Fruit fly (Drosophila melanogaster): ENCODE measurements around the gene GstD6.
A peak's percentile ranks its signal among the peaks of the same experiment; 100 is the strongest.

Gene GstD6

dm6 chr3R:12356044-12356443, 20.9 kb upstream of the GstD6 start, which contains the start of gene MBD-R2 (continued):
- TF ChIP-seq knrl (GFP tag; IDR thresholded peaks at IDR 0.05; ENCODE audit: partially characterized antibody) (peak; percentile 78), lola (GFP tag; optimal IDR thresholded peaks at IDR 0.05) (no peak), E2f2 (GFP tag; IDR thresholded peaks at IDR 0.05) (peak; percentile 71), CG10267 (tag; optimal IDR thresholded peaks at IDR 0.05) (peak; percentile 41), CG6272 (GFP tag; IDR thresholded peaks at IDR 0.05) (no peak), dmrt99B (tag; optimal IDR thresholded peaks at IDR 0.05) (no peak), inv (GFP tag; IDR thresholded peaks at IDR 0.05; ENCODE audit: partially characterized antibody) (peak; percentile 62; the same call in 1 of the 2 replicates), repo (GFP tag; optimal IDR thresholded peaks at IDR 0.05) (no peak), hb (GFP tag; IDR thresholded peaks at IDR 0.05; ENCODE audit: partially characterized antibody) (no peak; the same call in 2 of the 3 replicates), CG3838 (GFP tag; optimal IDR thresholded peaks at IDR 0.05) (no peak), CG6813 (GFP tag; optimal IDR thresholded peaks at IDR 0.05) (no peak), br (optimal IDR thresholded peaks at IDR 0.05) (no peak), CG7963 (GFP tag; IDR thresholded peaks at IDR 0.05; ENCODE audit: partially characterized antibody) (no peak), NFAT (GFP tag; IDR thresholded peaks at IDR 0.05) (no peak), dan (GFP tag; IDR thresholded peaks at IDR 0.05) (no peak), Nf-YA (GFP tag; IDR thresholded peaks at IDR 0.05) (no peak), peb (GFP tag; IDR thresholded peaks at IDR 0.05) (no peak), CG17359 (tag; optimal IDR thresholded peaks at IDR 0.05) (no peak), chn (GFP tag; optimal IDR thresholded peaks at IDR 0.05) (no peak), zf30C (GFP tag; optimal IDR thresholded peaks at IDR 0.05) (no peak), CG4360 (GFP tag; IDR thresholded peaks at IDR 0.05) (no peak), CG6791 (GFP tag; IDR thresholded peaks at IDR 0.05; ENCODE audit: partially characterized antibody) (0 out of 3 replicates have a peak, but pooled peaks have one; percentile 34), gt (GFP tag; IDR thresholded peaks at IDR 0.05) (no peak), Ravus (GFP tag; IDR thresholded peaks at IDR 0.05) (no peak), gro (GFP tag; optimal IDR thresholded peaks at IDR 0.05) (no peak), sug (tag; optimal IDR thresholded peaks at IDR 0.05) (peak; percentile 0), tin (GFP tag; optimal IDR thresholded peaks at IDR 0.05) (no peak), CG10321 (GFP tag; IDR thresholded peaks at IDR 0.05) (no peak), CG9797 (GFP tag; optimal IDR thresholded peaks at IDR 0.05) (peak; percentile 60), crol (GFP tag; IDR thresholded peaks at IDR 0.05) (peak; percentile 89), shn (GFP tag; optimal IDR thresholded peaks at IDR 0.05) (no peak), CG14710 (tag; optimal IDR thresholded peaks at IDR 0.05) (peak; percentile 46), fd3F (GFP tag; optimal IDR thresholded peaks at IDR 0.05) (no peak), CG10959 (GFP tag; IDR thresholded peaks at IDR 0.05) (no peak), Sry-δ (GFP tag; optimal IDR thresholded peaks at IDR 0.05) (peak; percentile 62), eyg (GFP tag; optimal IDR thresholded peaks at IDR 0.05) (no peak), Vsx1 (GFP tag; optimal IDR thresholded peaks at IDR 0.05) (no peak), pita (GFP tag; optimal IDR thresholded peaks at IDR 0.05) (no peak), prd (optimal IDR thresholded peaks at IDR 0.05) (no peak), prd (GFP tag; IDR thresholded peaks at IDR 0.05) (no peak), scrt (GFP tag; optimal IDR thresholded peaks at IDR 0.05) (no peak), Stat92E (GFP tag; optimal IDR thresholded peaks at IDR 0.05) (no peak), CG7556 (GFP tag; optimal IDR thresholded peaks at IDR 0.05) (no peak), CG11247 (GFP tag; IDR thresholded peaks at IDR 0.05) (no peak), Bgb (GFP tag; IDR thresholded peaks at IDR 0.05; ENCODE audit: partially characterized antibody) (peak; percentile 67), oc (tag; optimal IDR thresholded peaks at IDR 0.05) (no peak), sisA (GFP tag; IDR thresholded peaks at IDR 0.05) (no peak), pros (GFP tag; optimal IDR thresholded peaks at IDR 0.05) (no peak), CG34422 (GFP tag; IDR thresholded peaks at IDR 0.05) (0 out of 3 replicates have a peak, but pooled peaks have one; percentile 38), Myb (GFP tag; optimal IDR thresholded peaks at IDR 0.05) (peak; percentile 65), HLHmδ (GFP tag; optimal IDR thresholded peaks at IDR 0.05) (no peak)
